Worm (Caenorhabditis elegans) whole organism, young adult: Measurements from ENCODE around the gene phat-3.

Experiments
- B0019.2 ChIP-seq: fragments of 200-800 bp; sonication (Bioruptor generic); conservative IDR thresholded peaks from 2 replicates; pipeline ENCODE4 v1.3.6; 2022; ENCODE audit warnings: missing genetic modification reagents, missing genetic modification characterization, missing compliant biosample characterization
- Y56A3A.18 ChIP-seq: fragments of 200-800 bp; sonication (Bioruptor generic); IDR thresholded peaks from 2 replicates; pipeline ENCODE4 v1.3.6; 2022; ENCODE audit warnings: missing genetic modification reagents, missing genetic modification characterization, missing compliant biosample characterization
- dpl-1 ChIP-seq: fragments of 150-350 bp; optimal IDR thresholded peaks from 2 replicates; lab custom pipeline; 2014; ENCODE audit warnings: missing biosample characterization, missing genetic modification reagents, missing genetic modification characterization
- ets-4 ChIP-seq: fragments of 200-800 bp; sonication (Bioruptor generic); optimal IDR thresholded peaks from 2 replicates; lab custom pipeline; 2018; ENCODE audit warnings: mild to moderate bottlenecking, missing genetic modification characterization, missing compliant biosample characterization
- hlh-26 ChIP-seq: fragments of 200-800 bp; sonication (Bioruptor generic); conservative IDR thresholded peaks from 2 replicates; pipeline ENCODE4 v1.3.6; 2022; ENCODE audit warnings: missing genetic modification reagents, missing genetic modification characterization, missing compliant biosample characterization
- hmg-1.2 ChIP-seq: fragments of 200-800 bp; sonication (Bioruptor generic); IDR thresholded peaks from 2 replicates; pipeline ENCODE4 v1.3.6; 2022; ENCODE audit warnings: missing genetic modification reagents, missing genetic modification characterization, missing compliant biosample characterization
- let-526 ChIP-seq: fragments of 200-800 bp; sonication (Bioruptor generic); IDR thresholded peaks from 2 replicates; pipeline ENCODE4 v1.3.6; 2022; ENCODE audit warnings: missing genetic modification reagents, missing genetic modification characterization, missing compliant biosample characterization
- mcd-1 ChIP-seq: fragments of 200-800 bp; sonication (Bioruptor generic); IDR thresholded peaks from 2 replicates; pipeline ENCODE4 v1.3.6; 2022; ENCODE audit warnings: missing genetic modification reagents, missing genetic modification characterization, missing compliant biosample characterization
- nhr-179 ChIP-seq: sonication (generic microtip); optimal IDR thresholded peaks from 2 replicates; lab custom pipeline; 2016; ENCODE audit warnings: mild to moderate bottlenecking, missing genetic modification characterization, missing compliant biosample characterization
- pbrm-1 ChIP-seq: fragments of 200-800 bp; sonication (Bioruptor generic); IDR thresholded peaks from 2 replicates; pipeline ENCODE4 v1.3.6; 2022; ENCODE audit warnings: missing genetic modification reagents, missing genetic modification characterization, missing compliant biosample characterization
- rpc-1 ChIP-seq, 2 experiments: fragments of 150-350 bp in 1 of 2; sonication (generic microtip) in 1 of 2; optimal IDR thresholded peaks; 2 replicates each; lab custom pipeline; 2014 to 2018; ENCODE audit warnings: missing biosample characterization in 1 of 2, missing genetic modification characterization in 1 of 2, missing genetic modification reagents in 1 of 2, missing genotype in 1 of 2
- unc-62 ChIP-seq: fragments of 150-350 bp; optimal IDR thresholded peaks from 2 replicates; lab custom pipeline; 2014; ENCODE audit warnings: missing biosample characterization, missing genetic modification reagents, missing genetic modification characterization

DNA sequence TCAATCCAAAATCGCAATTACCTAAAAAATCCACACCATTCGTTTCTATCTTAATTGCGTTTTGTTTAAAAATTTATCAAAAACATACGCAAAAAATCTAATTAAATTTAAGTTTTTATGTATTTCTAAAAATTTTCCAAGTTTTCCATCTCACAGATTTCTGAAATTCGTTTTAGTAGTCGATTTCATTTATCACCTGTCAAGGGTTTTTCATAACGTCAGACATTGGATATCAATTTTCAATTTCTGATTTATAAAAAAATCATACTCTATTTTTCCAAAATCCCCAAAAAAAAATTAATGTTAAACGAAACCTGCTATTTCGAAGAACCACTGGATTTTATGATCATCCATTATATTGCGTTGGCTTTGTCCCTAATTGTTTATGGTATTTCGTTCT is 33.6 kb upstream of the phat-3 start, which contains the start of gene srh-4:
- TF ChIP-seq ets-4 (GFP tag; lab: Kevin White, UChicago) (no peak), dpl-1 (GFP tag; lab: Kevin White, UChicago) (no peak), mcd-1 (GFP tag; lab: Robert Waterston, UW) (no peak), let-526 (no peak), unc-62 (GFP tag; lab: Kevin White, UChicago) (no peak), Y56A3A.18 (no peak), rpc-1 (optimal IDR thresholded peaks at IDR 0.05; lab: Kevin White, UChicago) (no peak), rpc-1 (tag; optimal IDR thresholded peaks at IDR 0.05; lab: Kevin White, UChicago) (no peak), hlh-26 (GFP tag; lab: Robert Waterston, UW) (no peak), pbrm-1 (GFP tag; lab: Robert Waterston, UW) (no peak), nhr-179 (no peak), B0019.2 (no peak), hmg-1.2 (no peak)
